Fruit fly (Drosophila melanogaster) Kc167 (cell line): ENCODE results near the gene CG15579.

Experiments used
- h ChIP-seq: fragments of >200 bp; optimal IDR thresholded peaks from 3 replicates; lab custom pipeline; 2018; ENCODE audit warnings: missing external identifiers
- psq ChIP-seq: fragments of >200 bp; optimal IDR thresholded peaks from 2 replicates; lab custom pipeline; 2017; ENCODE audit warnings: missing external identifiers

DNA sequence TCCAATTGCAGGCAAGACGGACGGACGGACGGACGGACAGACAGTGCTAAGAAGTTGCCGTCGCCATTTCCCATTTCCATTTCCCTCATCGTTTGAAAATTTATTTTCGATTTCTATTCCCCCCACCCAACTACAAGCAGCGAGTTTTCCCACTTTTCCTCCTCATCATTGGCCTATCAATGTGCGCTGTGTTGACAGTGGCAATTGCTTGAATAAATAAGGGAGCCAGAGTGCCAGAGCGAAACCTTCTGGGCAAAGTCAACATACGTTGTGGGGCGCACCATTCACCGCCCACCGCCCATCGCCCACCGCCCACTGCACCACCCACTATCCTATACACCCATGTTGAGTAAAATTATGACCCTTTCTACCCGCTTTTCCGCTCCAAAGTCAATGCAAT lies 5.6 kb downstream of the CG15579 start:
- TF ChIP-seq psq (no peak), h (lab: Kevin White, UChicago) (no peak)
